Worm (Caenorhabditis elegans): ENCODE measurements around the gene pgp-14.

- no peak for TF ChIP-seq nfya-2 (GFP tag; IDR thresholded peaks at IDR 0.05)
- no peak for TF ChIP-seq nhr-90 (tag; optimal IDR thresholded peaks at IDR 0.05)
- no peak for TF ChIP-seq lin-26 (GFP tag; IDR thresholded peaks at IDR 0.05)
- no peak for TF ChIP-seq efl-1 (GFP tag; optimal IDR thresholded peaks at IDR 0.05)
- TF ChIP-seq lag-1 (GFP tag; IDR thresholded peaks at IDR 0.05): no peak
Observed at ce11 chrX:12749530-12750240, at the start of gene pgp-14.

Data from whole organism, young adult.